Fruit fly (Drosophila melanogaster) whole organism, adult: ENCODE results near the gene janB.

Experiments used
- CG11617 ChIP-seq: fragments of 200-800 bp; sonication (Bioruptor generic); optimal IDR thresholded peaks from 2 replicates; lab custom pipeline; 2017; ENCODE audit warnings: mild to moderate bottlenecking, missing biosample characterization, missing genetic modification reagents, missing genetic modification characterization
- CG12768 ChIP-seq: fragments of 200-800 bp; sonication (Bioruptor generic); optimal IDR thresholded peaks from 2 replicates; lab custom pipeline; 2017; ENCODE audit warnings: missing biosample characterization, missing genetic modification characterization, mild to moderate bottlenecking, moderate library complexity, missing genetic modification reagents
- CG14711 ChIP-seq: fragments of 200-800 bp; sonication (Bioruptor generic); optimal IDR thresholded peaks from 2 replicates; lab custom pipeline; 2018; ENCODE audit warnings: missing biosample characterization, mild to moderate bottlenecking, missing genetic modification characterization, moderate library complexity
- CG1620 ChIP-seq: fragments of 200-800 bp; sonication (Bioruptor generic); optimal IDR thresholded peaks from 2 replicates; lab custom pipeline; 2016; ENCODE audit warnings: missing biosample characterization, missing genetic modification characterization
- CG33017 ChIP-seq: fragments of 200-800 bp; sonication (Bioruptor generic); optimal IDR thresholded peaks from 2 replicates; lab custom pipeline; 2018; ENCODE audit warnings: missing biosample characterization, mild to moderate bottlenecking, missing genetic modification characterization, moderate library complexity
- CG5204 ChIP-seq: fragments of 200-800 bp; sonication (Bioruptor generic); optimal IDR thresholded peaks from 2 replicates; lab custom pipeline; 2016; ENCODE audit warnings: missing biosample characterization, missing genetic modification characterization
- CG7045 ChIP-seq: fragments of 200-800 bp; sonication (Bioruptor generic); optimal IDR thresholded peaks from 2 replicates; lab custom pipeline; 2017; ENCODE audit warnings: missing biosample characterization, mild to moderate bottlenecking, missing genetic modification characterization
- CG7101 ChIP-seq: fragments of 200-800 bp; sonication (Bioruptor generic); optimal IDR thresholded peaks from 2 replicates; lab custom pipeline; 2018; ENCODE audit warnings: missing biosample characterization, mild to moderate bottlenecking, missing genetic modification characterization, moderate library complexity
- Clk ChIP-seq: fragments of 200-800 bp; sonication (Bioruptor generic); optimal IDR thresholded peaks from 2 replicates; lab custom pipeline; 2017; ENCODE audit warnings: missing biosample characterization, missing genetic modification characterization
- Crg-1 ChIP-seq: fragments of 200-800 bp; sonication (Bioruptor generic); optimal IDR thresholded peaks from 2 replicates; lab custom pipeline; 2016; ENCODE audit warnings: missing biosample characterization, missing genetic modification characterization
- Hr96 ChIP-seq: fragments of 200-800 bp; sonication (Bioruptor generic); optimal IDR thresholded peaks from 2 replicates; lab custom pipeline; 2016; ENCODE audit warnings: missing biosample characterization, missing genetic modification characterization
- Mnt ChIP-seq: fragments of 200-800 bp; sonication (Bioruptor generic); optimal IDR thresholded peaks from 2 replicates; lab custom pipeline; 2016; ENCODE audit warnings: missing biosample characterization, mild to moderate bottlenecking, missing genetic modification characterization
- bab1 ChIP-seq: fragments of 200-800 bp; sonication (Bioruptor generic); optimal IDR thresholded peaks from 3 replicates; lab custom pipeline; 2019; ENCODE audit warnings: missing biosample characterization, mild to moderate bottlenecking, missing genetic modification characterization, moderate library complexity
- cic ChIP-seq: fragments of 200-800 bp; sonication (Bioruptor generic); optimal IDR thresholded peaks from 2 replicates; lab custom pipeline; 2017; ENCODE audit warnings: missing biosample characterization, mild to moderate bottlenecking, missing genetic modification characterization, moderate library complexity
- cnc ChIP-seq, 2 experiments: fragments of >200 bp; optimal IDR thresholded peaks; 2 replicates each; lab custom pipeline; 2017
- kay ChIP-seq: fragments of 200-800 bp; sonication (Bioruptor generic); peaks from one replicate; lab custom pipeline; 2016; ENCODE audit warnings: missing biosample characterization, missing genetic modification characterization, borderline replicate concordance
- ovo ChIP-seq: fragments of 200-800 bp; sonication (Bioruptor generic); optimal IDR thresholded peaks from 2 replicates; lab custom pipeline; 2016; ENCODE audit warnings: missing biosample characterization, missing genetic modification characterization
- pad ChIP-seq: fragments of 200-800 bp; sonication (Bioruptor generic); optimal IDR thresholded peaks from 3 replicates; lab custom pipeline; 2017; ENCODE audit warnings: missing biosample characterization, missing genetic modification characterization, mild to moderate bottlenecking, moderate library complexity, missing genetic modification reagents
- tj ChIP-seq: fragments of 200-800 bp; sonication (Bioruptor generic); optimal IDR thresholded peaks from 3 replicates; lab custom pipeline; 2017; ENCODE audit warnings: missing biosample characterization, mild to moderate bottlenecking, missing genetic modification characterization, moderate library complexity
- toe ChIP-seq: fragments of 200-800 bp; sonication (Bioruptor generic); optimal IDR thresholded peaks from 2 replicates; lab custom pipeline; 2016; ENCODE audit warnings: missing biosample characterization, missing genetic modification characterization

Gene janB

DNA sequence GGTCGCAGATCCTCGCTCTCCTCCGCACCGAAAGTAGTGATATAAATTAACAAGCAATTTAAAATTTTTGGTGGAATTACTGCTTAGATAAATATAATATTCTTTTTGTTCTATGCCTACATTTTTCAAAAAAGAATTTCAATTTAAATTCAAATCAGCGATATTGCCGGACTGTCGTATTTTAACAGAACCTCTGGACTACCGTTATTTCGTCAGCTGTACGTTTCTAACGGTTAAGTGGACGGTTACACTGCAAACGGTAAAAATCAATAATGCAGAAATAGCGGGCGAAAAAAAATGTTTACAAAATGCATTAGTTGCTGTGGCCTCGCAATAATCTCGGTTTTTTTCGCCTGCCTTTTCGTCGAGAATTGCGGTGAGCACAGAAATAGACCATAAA lies 38.2 kb downstream of the janB start, which contains the start of gene Tace:
Gene Tace, plus strand, starts transcription at position 245 of the 400 bp plus-strand sequence.
- TF ChIP-seq CG14711 (tag; lab: Kevin White, UChicago), result no peak
- TF ChIP-seq tj, result no peak
- peak; percentile 9 for TF ChIP-seq ovo (GFP tag; lab: Kevin White, UChicago)
- TF ChIP-seq CG5204, result no peak
- TF ChIP-seq cnc (optimal IDR thresholded peaks at IDR 0.05; lab: Kevin White, UChicago), result no peak
- TF ChIP-seq CG11617 (GFP tag; lab: Kevin White, UChicago), result no peak

DNA sequence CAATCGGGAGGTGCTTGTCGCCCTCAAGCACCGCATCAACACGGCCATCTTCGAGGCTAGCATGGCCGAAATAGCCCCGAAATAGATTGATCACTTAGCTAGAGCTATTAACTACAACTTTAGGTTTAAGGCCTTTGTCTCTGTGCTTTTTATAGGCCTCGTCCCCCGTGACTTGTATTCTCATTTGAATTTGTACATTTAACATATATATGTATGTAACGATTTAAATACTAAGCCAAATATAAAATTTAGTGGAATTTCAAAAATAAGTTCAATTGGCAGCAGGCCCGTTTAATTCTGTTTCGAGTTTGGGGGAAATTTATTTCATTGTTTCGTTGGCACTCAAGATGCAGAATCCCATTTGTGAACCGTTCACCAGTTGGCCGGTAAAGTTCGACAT lies 39.0 kb downstream of the janB start, which contains the start of gene CG34298:
Gene CG34298, plus strand, starts transcription at position 301 of the 400 bp plus-strand sequence.
- TF ChIP-seq CG7101 (tag; lab: Kevin White, UChicago) (no peak), CG14711 (tag; lab: Kevin White, UChicago) (no peak), Clk (GFP tag; lab: Kevin White, UChicago) (no peak), cic (GFP tag; lab: Kevin White, UChicago) (no peak), kay (GFP tag; lab: Kevin White, UChicago) (no peak)

DNA sequence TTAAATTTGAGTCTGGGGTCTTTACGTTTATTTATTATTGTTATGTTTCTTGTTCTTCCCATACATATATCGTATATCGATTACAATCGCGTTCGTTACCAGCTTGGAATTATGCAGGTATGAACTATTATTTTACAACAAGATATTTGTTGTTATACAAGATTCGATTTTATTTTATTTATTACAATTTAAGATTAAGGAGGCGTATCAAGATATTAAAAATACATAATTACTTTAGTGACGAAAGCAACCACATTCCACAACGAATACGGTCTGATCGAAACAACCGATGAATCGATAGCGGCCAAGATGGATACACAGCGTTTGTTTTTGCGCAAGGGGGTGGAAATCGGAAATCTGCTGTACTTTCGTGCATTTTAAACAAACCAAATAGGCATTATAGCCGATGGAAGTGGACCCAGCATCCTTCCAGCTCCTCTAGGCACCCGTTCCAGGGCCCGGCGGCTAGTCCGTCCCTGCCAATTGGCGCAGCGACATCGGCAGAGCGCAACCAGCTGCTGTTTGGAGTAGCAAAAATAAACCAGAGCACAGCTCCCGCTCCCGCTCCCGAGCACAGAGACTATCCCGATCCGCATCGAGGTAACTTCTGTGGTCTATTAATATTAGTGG lies 40.8 kb downstream of the janB start, which contains the start of the genes CG15525 and CG11504:
Gene CG15525, minus strand, starts transcription at position 70 of the 630 bp plus-strand sequence.
Gene CG11504, plus strand, starts transcription at position 294 of the 630 bp plus-strand sequence.
- no peak for TF ChIP-seq pad (GFP tag; lab: Kevin White, UChicago)
- TF ChIP-seq bab1, result peak; percentile 55
- peak; percentile 29 for TF ChIP-seq CG14711 (tag; lab: Kevin White, UChicago)
- TF ChIP-seq CG7101 (tag; lab: Kevin White, UChicago), result peak; percentile 18
- no peak for TF ChIP-seq CG11617 (GFP tag; lab: Kevin White, UChicago)
- peak; percentile 42 for TF ChIP-seq Mnt (GFP tag; lab: Kevin White, UChicago)
- TF ChIP-seq CG7045 (GFP tag; lab: Kevin White, UChicago), result no peak
- TF ChIP-seq CG1620 (GFP tag; lab: Kevin White, UChicago), result peak; percentile 23

DNA sequence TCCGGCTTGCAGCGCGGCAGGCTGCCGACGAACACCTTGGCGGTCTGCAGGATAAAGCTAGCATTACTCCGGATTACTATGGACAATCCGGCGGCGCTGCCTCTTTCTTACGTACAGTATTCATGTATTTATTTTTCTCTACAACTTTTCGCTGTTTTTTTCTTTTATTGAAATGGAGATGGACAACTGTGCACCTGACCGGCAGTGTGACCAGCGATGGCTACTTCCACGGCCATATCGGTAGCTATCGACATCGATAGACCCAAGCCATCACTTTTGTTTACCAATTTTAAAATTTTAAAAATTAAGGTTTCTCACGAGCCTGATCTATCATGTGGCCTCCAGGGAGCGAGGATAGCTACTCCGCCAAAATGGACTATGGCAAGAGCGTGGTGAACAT lies 43.5 kb downstream of the janB start, which contains the start of the genes CG7903 and Sas-6:
Gene CG7903, minus strand, starts transcription at position 197 of the 400 bp plus-strand sequence.
Gene Sas-6, plus strand, starts transcription at position 323 of the 400 bp plus-strand sequence.
- TF ChIP-seq CG14711 (tag; lab: Kevin White, UChicago), result peak; percentile 1
- no peak for TF ChIP-seq Clk (GFP tag; lab: Kevin White, UChicago)
- TF ChIP-seq CG1620 (GFP tag; lab: Kevin White, UChicago), result peak; percentile 9

DNA sequence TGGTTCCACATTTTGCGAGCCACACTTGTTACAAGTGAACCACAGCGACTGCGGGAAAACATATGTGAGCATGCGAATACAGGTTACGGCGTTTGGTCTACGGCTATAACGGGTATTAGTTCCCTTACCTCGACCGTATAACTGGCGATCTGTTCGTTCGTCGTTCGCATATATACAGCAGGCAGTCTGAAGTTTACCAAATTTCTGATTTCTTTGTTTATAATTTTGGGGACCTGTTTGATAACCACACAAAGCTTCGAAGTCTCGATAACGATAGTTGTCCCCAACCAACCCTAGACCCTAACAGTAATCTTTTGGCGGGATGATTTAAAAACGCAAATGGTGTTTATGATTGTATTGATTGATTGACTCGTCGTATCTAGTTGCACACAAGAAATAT lies 45.4 kb downstream of the janB start, which contains the start of gene Acph-1:
Gene Acph-1, minus strand, starts transcription at position 278 of the 400 bp plus-strand sequence.
- TF ChIP-seq CG33017 (tag; lab: Kevin White, UChicago) (no peak), bab1 (peak; percentile 6), Mnt (GFP tag; lab: Kevin White, UChicago) (no peak)

DNA sequence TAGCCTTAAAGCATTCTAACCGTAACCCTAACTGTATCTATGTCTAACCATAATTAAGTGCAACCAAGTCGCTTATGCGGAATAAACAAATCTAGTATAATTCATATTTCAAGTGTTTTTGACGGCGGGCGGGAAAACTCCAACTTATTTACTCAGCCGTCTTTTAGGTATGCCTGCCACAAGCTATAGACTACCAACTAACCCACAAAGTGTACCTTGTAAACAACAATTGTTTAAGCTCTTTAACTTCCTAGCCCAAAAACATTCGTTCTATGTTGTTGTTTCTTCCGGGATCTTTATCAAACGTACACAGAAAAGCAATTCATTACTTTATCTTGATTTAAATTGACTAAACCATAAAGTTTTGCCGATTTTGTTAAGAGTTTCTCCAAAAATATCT lies 47.8 kb downstream of the janB start:
- TF ChIP-seq CG11617 (GFP tag; lab: Kevin White, UChicago) (no peak), cic (GFP tag; lab: Kevin White, UChicago) (no peak), CG1620 (GFP tag; lab: Kevin White, UChicago) (no peak), Mnt (GFP tag; lab: Kevin White, UChicago) (no peak), CG12768 (no peak), kay (GFP tag; lab: Kevin White, UChicago) (no peak), Hr96 (GFP tag; lab: Kevin White, UChicago) (no peak), cnc (optimal IDR thresholded peaks at IDR 0.05; lab: Kevin White, UChicago) (no peak), Clk (GFP tag; lab: Kevin White, UChicago) (no peak), CG33017 (tag; lab: Kevin White, UChicago) (no peak), pad (GFP tag; lab: Kevin White, UChicago) (no peak), toe (GFP tag; lab: Kevin White, UChicago) (no peak), tj (no peak), CG7101 (tag; lab: Kevin White, UChicago) (no peak), Crg-1 (GFP tag; lab: Kevin White, UChicago) (no peak), CG5204 (no peak)
